Worm (Caenorhabditis elegans) whole organism, young adult: ENCODE measurements around the gene F22B5.5.

Experiments used
- ama-1 ChIP-seq, 3 experiments: fragments of 150-350 bp in 1 of 3; sonication (generic microtip) in 2 of 3; optimal IDR thresholded peaks; 2 replicates each; lab custom pipeline; 2014 to 2018; ENCODE audit warnings: missing biosample characterization in 2 of 3, missing genetic modification characterization in 2 of 3, missing genetic modification reagents in 2 of 3
- somi-1 ChIP-seq: fragments of 200-800 bp; sonication (Bioruptor generic); optimal IDR thresholded peaks from 2 replicates; lab custom pipeline; 2018; ENCODE audit warnings: mild to moderate bottlenecking, missing genetic modification characterization, missing compliant biosample characterization

- no peak for TF ChIP-seq ama-1 (optimal IDR thresholded peaks at IDR 0.05; lab: Kevin White, UChicago)
- TF ChIP-seq ama-1 (GFP tag; optimal IDR thresholded peaks at IDR 0.05; lab: Kevin White, UChicago), result no peak
- TF ChIP-seq somi-1 (GFP tag; lab: Kevin White, UChicago), result no peak
Observed at ce11 chrII:8412935-8413334, 41.5 kb downstream of the F22B5.5 start.
